Worm (Caenorhabditis elegans): Measurements from ENCODE around the gene sru-2.

DNA sequence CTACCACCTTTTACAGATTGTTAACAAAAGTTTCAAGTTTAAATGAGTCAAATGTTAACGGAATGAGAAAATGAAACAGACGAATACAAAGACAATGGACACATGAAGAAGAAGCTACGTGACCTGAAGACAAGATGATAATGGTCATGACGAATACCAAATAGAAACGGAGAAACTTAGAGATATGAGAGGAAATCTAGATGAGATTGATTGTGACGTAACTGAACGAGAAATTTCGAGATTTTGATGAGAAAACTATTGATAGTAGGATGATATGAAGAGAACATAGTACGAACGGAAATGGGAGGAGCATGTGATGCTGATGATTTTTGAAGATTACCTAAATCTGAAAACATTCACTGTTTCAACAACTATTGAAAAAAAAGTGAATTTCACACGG, 49.0 kb downstream of the sru-2 start:
- TF ChIP-seq ref-1 (GFP tag; conservative IDR thresholded peaks at IDR 0.05), result no peak
- TF ChIP-seq ztf-23 (GFP tag; IDR thresholded peaks at IDR 0.05), result no peak
- no peak for TF ChIP-seq klf-2 (GFP tag; conservative IDR thresholded peaks at IDR 0.05)
- no peak for TF ChIP-seq ztf-29 (GFP tag; IDR thresholded peaks at IDR 0.05)
- no peak for TF ChIP-seq T22C8.4 (GFP tag; IDR thresholded peaks at IDR 0.05)
- no peak for TF ChIP-seq flt-1 (GFP tag; IDR thresholded peaks at IDR 0.05)
- TF ChIP-seq tab-1 (GFP tag; IDR thresholded peaks at IDR 0.05), result no peak
